Fruit fly (Drosophila melanogaster): ENCODE results near the gene VAChT.

dm6 chr3R:18658380-18658944 lies 46.8 kb upstream of the VAChT start:
- TF ChIP-seq CG8478 (optimal IDR thresholded peaks at IDR 0.05) (no peak), CTCF (optimal IDR thresholded peaks at IDR 0.05) (no peak)

All from S2 (cell line).